Worm (Caenorhabditis elegans): ENCODE measurements around the gene F13E9.5.

DNA sequence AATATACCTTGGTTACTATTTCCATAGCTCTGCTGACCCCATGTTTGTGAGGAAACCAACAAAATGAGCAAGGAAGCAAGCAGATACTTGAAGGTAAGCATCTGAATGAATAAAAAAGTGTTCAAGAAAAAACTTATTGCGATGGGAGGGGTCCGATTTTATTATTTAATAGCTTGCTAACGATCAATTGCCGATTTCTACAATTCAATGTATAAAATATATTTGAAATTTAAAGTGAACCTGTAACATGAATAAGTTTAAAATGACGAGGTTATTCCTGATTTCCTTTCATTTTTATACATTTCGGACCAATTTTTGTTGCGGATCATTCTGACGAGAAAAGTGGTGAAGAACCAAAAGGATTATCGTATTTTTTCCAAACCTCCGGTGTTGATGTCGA is 12.3 kb upstream of the F13E9.5 start, which contains the start of gene srlf-13:
- TF ChIP-seq fkh-10 (GFP tag; optimal IDR thresholded peaks at IDR 0.05) (no peak), mdl-1 (tag; optimal IDR thresholded peaks at IDR 0.05) (no peak), mml-1 (tag; optimal IDR thresholded peaks at IDR 0.05) (no peak)
